Worm (Caenorhabditis elegans) whole organism, young adult: ENCODE data around the gene nspg-3.

Experiments used
- B0336.3 ChIP-seq: fragments of 200-800 bp; sonication (Bioruptor generic); IDR thresholded peaks from 2 replicates; pipeline ENCODE4 v1.3.6; 2022; ENCODE audit warnings: missing genetic modification characterization, missing compliant biosample characterization
- F55B11.4 ChIP-seq: sonication (generic microtip); optimal IDR thresholded peaks from 2 replicates; lab custom pipeline; 2016; ENCODE audit warnings: missing compliant biosample characterization, missing genetic modification characterization, borderline replicate concordance; ENCODE audit not compliant: insufficient read depth
- K11D2.4 ChIP-seq: fragments of 200-800 bp; sonication (Bioruptor generic); IDR thresholded peaks from 2 replicates; pipeline ENCODE4 v1.3.6; 2022; ENCODE audit warnings: missing genetic modification reagents, missing genetic modification characterization, missing compliant biosample characterization
- K12H6.12 ChIP-seq: fragments of 200-800 bp; sonication (Bioruptor generic); optimal IDR thresholded peaks from 2 replicates; lab custom pipeline; 2018; ENCODE audit warnings: mild to moderate bottlenecking, missing genetic modification characterization, missing compliant biosample characterization
- ceh-79 ChIP-seq: sonication (generic microtip); optimal IDR thresholded peaks from 2 replicates; lab custom pipeline; 2017; ENCODE audit warnings: mild to moderate bottlenecking, missing genetic modification characterization, missing compliant biosample characterization
- ceh-91 ChIP-seq: fragments of 200-800 bp; sonication (Bioruptor generic); IDR thresholded peaks from 2 replicates; pipeline ENCODE4 v1.3.6; 2022; ENCODE audit warnings: missing genetic modification reagents, missing genetic modification characterization, missing compliant biosample characterization
- chd-7 ChIP-seq: sonication (generic microtip); optimal IDR thresholded peaks from 2 replicates; lab custom pipeline; 2016; ENCODE audit warnings: mild to moderate bottlenecking, missing genetic modification characterization, moderate library complexity, missing compliant biosample characterization
- die-1 ChIP-seq: sonication (generic microtip); optimal IDR thresholded peaks from 2 replicates; lab custom pipeline; 2016; ENCODE audit warnings: missing genotype, mild to moderate bottlenecking, missing genetic modification characterization, missing compliant biosample characterization
- dpl-1 ChIP-seq: fragments of 150-350 bp; optimal IDR thresholded peaks from 2 replicates; lab custom pipeline; 2014; ENCODE audit warnings: missing biosample characterization, missing genetic modification reagents, missing genetic modification characterization
- ekl-4 ChIP-seq: fragments of 200-800 bp; sonication (Bioruptor generic); IDR thresholded peaks from 2 replicates; pipeline ENCODE4 v1.3.6; 2022; ENCODE audit warnings: missing genetic modification reagents, missing genetic modification characterization, missing compliant biosample characterization
- lir-1 ChIP-seq: fragments of 200-800 bp; sonication (Bioruptor generic); conservative IDR thresholded peaks from 2 replicates; pipeline ENCODE4 v1.3.6; 2022; ENCODE audit warnings: missing genetic modification reagents, missing genetic modification characterization, missing compliant biosample characterization
- madf-8 ChIP-seq: fragments of 200-800 bp; sonication (Bioruptor generic); conservative IDR thresholded peaks from 2 replicates; pipeline ENCODE4 v1.3.6; 2022; ENCODE audit warnings: missing genetic modification reagents, missing genetic modification characterization, missing compliant biosample characterization
- mes-4 ChIP-seq: sonication (generic microtip); optimal IDR thresholded peaks from 2 replicates; lab custom pipeline; 2016; ENCODE audit warnings: missing genotype, missing genetic modification characterization, missing compliant biosample characterization
- nfya-1 ChIP-seq: sonication (generic microtip); optimal IDR thresholded peaks from 2 replicates; lab custom pipeline; 2017; ENCODE audit warnings: antibody characterized with exemption, missing compliant biosample characterization, missing genetic modification characterization, borderline replicate concordance; ENCODE audit not compliant: insufficient read depth
- repo-1 ChIP-seq: sonication (generic microtip); optimal IDR thresholded peaks from 2 replicates; lab custom pipeline; 2017; ENCODE audit warnings: mild to moderate bottlenecking, missing genetic modification characterization, missing compliant biosample characterization
- snpc-1.3 ChIP-seq: sonication (generic microtip); optimal IDR thresholded peaks from 2 replicates; lab custom pipeline; 2017; ENCODE audit warnings: missing genetic modification characterization, mild to moderate bottlenecking, missing compliant biosample characterization, antibody characterized with exemption, moderate library complexity, missing genotype, missing genetic modification reagents; ENCODE audit not compliant: insufficient read depth
- snpc-3.4 ChIP-seq: sonication (generic microtip); optimal IDR thresholded peaks from 2 replicates; lab custom pipeline; 2017; ENCODE audit warnings: missing genetic modification characterization, mild to moderate bottlenecking, missing compliant biosample characterization, antibody characterized with exemption, moderate library complexity, missing genotype, missing genetic modification reagents
- sptf-2 ChIP-seq: fragments of 200-800 bp; sonication (Bioruptor generic); optimal IDR thresholded peaks from 2 replicates; lab custom pipeline; 2018; ENCODE audit warnings: mild to moderate bottlenecking, missing genetic modification characterization, missing compliant biosample characterization
- ztf-3 ChIP-seq: fragments of 200-800 bp; sonication (Bioruptor generic); optimal IDR thresholded peaks from 2 replicates; lab custom pipeline; 2018; ENCODE audit warnings: mild to moderate bottlenecking, missing genetic modification characterization, missing compliant biosample characterization

Gene nspg-3

DNA sequence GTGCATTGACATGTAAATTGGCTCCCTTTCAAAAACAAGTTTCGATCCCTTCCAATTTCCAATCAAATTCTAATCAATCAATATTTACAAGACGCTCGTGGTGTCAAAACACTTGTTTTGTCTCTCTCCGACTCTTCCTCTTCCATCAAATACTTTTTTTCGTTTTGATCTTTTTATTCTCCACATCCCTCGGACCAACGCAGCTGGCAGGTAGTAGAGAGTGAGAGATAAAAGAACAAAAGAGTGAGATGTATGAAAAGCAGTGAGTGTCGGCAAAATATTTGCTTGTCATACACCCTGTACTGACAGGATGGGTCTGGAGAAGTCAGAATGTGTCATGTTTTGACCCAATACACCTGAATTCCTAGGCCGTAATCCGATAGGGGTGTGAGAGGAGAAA is 45.1 kb downstream of the nspg-3 start:
- TF ChIP-seq K11D2.4 = no peak
- TF ChIP-seq mes-4 (tag; lab: Kevin White, UChicago) = no peak

- TF ChIP-seq ceh-91 (GFP tag; lab: Robert Waterston, UW) (no peak), die-1 (tag; lab: Kevin White, UChicago) (no peak), ztf-3 (no peak), K12H6.12 (tag; lab: Kevin White, UChicago) (no peak), repo-1 (tag; lab: Kevin White, UChicago) (no peak), sptf-2 (GFP tag; lab: Kevin White, UChicago) (no peak), snpc-1.3 (no peak), chd-7 (tag; lab: Kevin White, UChicago) (no peak)
Observed at ce11 chrII:6138138-6138537, 46.6 kb downstream of the nspg-3 start.

DNA sequence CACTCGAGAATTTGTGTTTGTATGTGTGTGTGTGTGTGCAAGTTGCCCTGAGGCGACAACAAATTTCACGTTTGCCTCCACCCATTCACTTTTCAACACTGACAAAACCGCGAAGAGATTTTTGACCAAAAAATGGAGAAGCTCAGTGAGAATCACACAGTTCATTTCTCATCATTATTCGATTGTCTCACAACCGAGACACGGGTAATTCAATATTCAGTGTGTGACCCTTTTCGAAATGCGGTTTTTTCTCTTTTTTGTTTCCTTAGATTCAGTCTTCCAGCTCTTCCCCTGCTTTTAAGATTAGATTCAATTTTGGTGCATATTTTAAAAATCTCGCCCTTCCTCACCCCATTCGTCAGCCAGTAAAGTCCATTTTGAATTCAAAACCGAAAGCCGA is 47.9 kb downstream of the nspg-3 start:
- TF ChIP-seq dpl-1 (GFP tag; lab: Kevin White, UChicago) (no peak), madf-8 (no peak), snpc-3.4 (tag; lab: Kevin White, UChicago) (no peak), sptf-2 (GFP tag; lab: Kevin White, UChicago) (no peak), lir-1 (GFP tag; lab: Robert Waterston, UW) (no peak), F55B11.4 (tag; lab: Kevin White, UChicago) (no peak), ekl-4 (GFP tag; lab: Robert Waterston, UW) (no peak), B0336.3 (no peak), ceh-79 (tag; lab: Kevin White, UChicago) (no peak), nfya-1 (no peak)
